Worm (Caenorhabditis elegans) whole organism, L4 larva: ENCODE data around the gene ZK1010.4.

ENCODE experiments used
- F26F4.8 ChIP-seq: fragments of 200-800 bp; sonication (Bioruptor generic); conservative IDR thresholded peaks from 2 replicates; pipeline ENCODE4 v1.3.6; 2022; ENCODE audit warnings: missing genetic modification characterization, missing compliant biosample characterization
- F44E2.7 ChIP-seq: fragments of 200-800 bp; sonication (Bioruptor generic); IDR thresholded peaks from 2 replicates; pipeline ENCODE4 v2.1.2; 2022; ENCODE audit warnings: missing genetic modification characterization, missing compliant biosample characterization
- Y48G9A.11 ChIP-seq: fragments of 200-800 bp; sonication (Bioruptor generic); IDR thresholded peaks from 2 replicates; pipeline ENCODE4 v1.3.6; 2022; ENCODE audit warnings: missing genetic modification reagents, missing genetic modification characterization, missing compliant biosample characterization
- arid-1 ChIP-seq: fragments of 200-800 bp; sonication (Bioruptor generic); conservative IDR thresholded peaks from 2 replicates; pipeline ENCODE4 v1.3.6; 2022; ENCODE audit warnings: missing genetic modification reagents, missing genetic modification characterization, missing compliant biosample characterization
- attf-4 ChIP-seq: sonication (generic microtip); optimal IDR thresholded peaks from 3 replicates; lab custom pipeline; 2017; ENCODE audit warnings: missing biosample characterization, missing genetic modification characterization
- ceh-44 ChIP-seq: fragments of 200-800 bp; sonication (Bioruptor generic); IDR thresholded peaks from 2 replicates; pipeline ENCODE4 v1.3.6; 2022; ENCODE audit warnings: missing genetic modification reagents, missing genetic modification characterization, missing compliant biosample characterization
- ces-1 ChIP-seq: fragments of 150-350 bp; sonication (generic microtip); optimal IDR thresholded peaks from 4 replicates; lab custom pipeline; 2014; ENCODE audit warnings: missing biosample characterization, missing genetic modification reagents, missing genetic modification characterization
- cey-2 ChIP-seq: sonication (generic microtip); optimal IDR thresholded peaks from 3 replicates; lab custom pipeline; 2017; ENCODE audit warnings: missing genetic modification characterization, mild to moderate bottlenecking, missing compliant biosample characterization, antibody characterized with exemption, borderline replicate concordance; ENCODE audit not compliant: insufficient read depth
- daf-12 ChIP-seq: fragments of 150-350 bp; optimal IDR thresholded peaks from 2 replicates; lab custom pipeline; 2014; ENCODE audit warnings: missing biosample characterization, missing genetic modification reagents, missing genetic modification characterization
- daf-19 ChIP-seq: fragments of 200-800 bp; sonication (Bioruptor generic); conservative IDR thresholded peaks from 2 replicates; pipeline ENCODE4 v1.3.6; 2022; ENCODE audit warnings: missing genetic modification characterization, missing compliant biosample characterization
- dmd-8 ChIP-seq: fragments of 200-800 bp; sonication (Bioruptor generic); IDR thresholded peaks from 2 replicates; pipeline ENCODE4 v1.3.6; 2022; ENCODE audit warnings: missing genetic modification characterization, missing compliant biosample characterization
- dmd-9 ChIP-seq: fragments of 200-800 bp; sonication (Bioruptor generic); IDR thresholded peaks from 2 replicates; pipeline ENCODE4 v1.3.6; 2022; ENCODE audit warnings: missing genetic modification reagents, missing genetic modification characterization, missing compliant biosample characterization
- duxl-1 ChIP-seq: sonication (generic microtip); optimal IDR thresholded peaks from 2 replicates; lab custom pipeline; 2016; ENCODE audit warnings: mild to moderate bottlenecking, missing genetic modification characterization, moderate library complexity, missing compliant biosample characterization; ENCODE audit not compliant: poor library complexity
- egl-27 ChIP-seq: sonication (generic microtip); optimal IDR thresholded peaks from 3 replicates; lab custom pipeline; 2017; ENCODE audit warnings: missing biosample characterization, missing genetic modification reagents, missing genetic modification characterization
- fkh-10 ChIP-seq: fragments of 150-350 bp; optimal IDR thresholded peaks from 2 replicates; lab custom pipeline; 2014; ENCODE audit warnings: missing biosample characterization, missing genetic modification reagents, missing genetic modification characterization
- hif-1 ChIP-seq, 2 experiments: sonication (generic microtip); optimal IDR thresholded peaks; 2 replicates each; lab custom pipeline; 2016 to 2017; ENCODE audit warnings: missing compliant biosample characterization in 2 of 2, missing genetic modification characterization in 2 of 2, missing genetic modification reagents in 2 of 2, missing genotype in 2 of 2, mild to moderate bottlenecking in 1 of 2
- hlh-30 ChIP-seq: sonication (generic microtip); optimal IDR thresholded peaks from 2 replicates; lab custom pipeline; 2017; ENCODE audit warnings: antibody characterized with exemption, mild to moderate bottlenecking, missing genetic modification characterization, missing compliant biosample characterization; ENCODE audit not compliant: insufficient read depth
- jun-1 ChIP-seq: fragments of 150-350 bp; optimal IDR thresholded peaks from 2 replicates; lab custom pipeline; 2014; ENCODE audit warnings: missing biosample characterization, missing genetic modification reagents, missing genetic modification characterization
- lin-15B ChIP-seq: fragments of 150-350 bp; sonication (generic microtip); optimal IDR thresholded peaks from 3 replicates; lab custom pipeline; 2014; ENCODE audit warnings: missing biosample characterization, missing genetic modification characterization
- lin-29 ChIP-seq: fragments of 200-800 bp; sonication (Bioruptor generic); IDR thresholded peaks from 2 replicates; pipeline ENCODE4 v1.3.6; 2022; ENCODE audit warnings: missing genetic modification reagents, missing genetic modification characterization, missing compliant biosample characterization
- lin-39 ChIP-seq: fragments of 150-350 bp; optimal IDR thresholded peaks from 2 replicates; lab custom pipeline; 2014; ENCODE audit warnings: missing biosample characterization, missing genetic modification reagents, missing genetic modification characterization
- lir-3 ChIP-seq: sonication (generic microtip); optimal IDR thresholded peaks from 2 replicates; lab custom pipeline; 2016; ENCODE audit warnings: mild to moderate bottlenecking, missing genetic modification characterization, missing compliant biosample characterization
- madf-9 ChIP-seq: fragments of 200-800 bp; sonication (Bioruptor generic); conservative IDR thresholded peaks from 2 replicates; pipeline ENCODE4 v1.3.6; 2022; ENCODE audit warnings: missing genetic modification reagents, missing genetic modification characterization, missing compliant biosample characterization
- mdt-29 ChIP-seq: fragments of 200-800 bp; sonication (Bioruptor generic); IDR thresholded peaks from 2 replicates; pipeline ENCODE4 v1.3.6; 2022; ENCODE audit warnings: missing genetic modification reagents, missing genetic modification characterization, missing compliant biosample characterization
- mep-1 ChIP-seq: fragments of 150-350 bp; sonication (generic microtip); optimal IDR thresholded peaks from 3 replicates; lab custom pipeline; 2014; ENCODE audit warnings: missing biosample characterization, missing genetic modification characterization
- mxl-2 ChIP-seq: fragments of 200-800 bp; sonication (Bioruptor generic); conservative IDR thresholded peaks from 2 replicates; pipeline ENCODE4 v1.3.6; 2022; ENCODE audit warnings: missing genetic modification reagents, missing genetic modification characterization, missing compliant biosample characterization
- nhr-111 ChIP-seq: fragments of 200-800 bp; sonication (Bioruptor generic); optimal IDR thresholded peaks from 2 replicates; lab custom pipeline; 2018; ENCODE audit warnings: mild to moderate bottlenecking, missing genetic modification characterization, missing compliant biosample characterization
- nhr-237 ChIP-seq: sonication (generic microtip); optimal IDR thresholded peaks from 2 replicates; lab custom pipeline; 2017; ENCODE audit warnings: missing biosample characterization, missing genetic modification characterization
- nhr-25 ChIP-seq: sonication (generic microtip); optimal IDR thresholded peaks from 2 replicates; lab custom pipeline; 2017; ENCODE audit warnings: missing genetic modification characterization, mild to moderate bottlenecking, missing compliant biosample characterization, antibody characterized with exemption, moderate library complexity, borderline replicate concordance; ENCODE audit not compliant: insufficient read depth
- nhr-6 ChIP-seq: fragments of 150-350 bp; optimal IDR thresholded peaks from 2 replicates; lab custom pipeline; 2014; ENCODE audit warnings: missing biosample characterization, missing genetic modification characterization
- nhr-76 ChIP-seq: fragments of 150-350 bp; optimal IDR thresholded peaks from 2 replicates; lab custom pipeline; 2014; ENCODE audit warnings: missing biosample characterization, missing genetic modification characterization
- nhr-77 ChIP-seq: fragments of 150-350 bp; optimal IDR thresholded peaks from 2 replicates; lab custom pipeline; 2014; ENCODE audit warnings: missing biosample characterization, missing genetic modification characterization
- pqm-1 ChIP-seq: sonication (generic microtip); optimal IDR thresholded peaks from 2 replicates; lab custom pipeline; 2017; ENCODE audit warnings: missing biosample characterization, missing genetic modification characterization
- rbr-2 ChIP-seq: sonication (generic microtip); optimal IDR thresholded peaks from 2 replicates; lab custom pipeline; 2016; ENCODE audit warnings: missing genotype, missing genetic modification characterization, missing compliant biosample characterization
- saeg-2 ChIP-seq: fragments of 200-800 bp; sonication (Bioruptor generic); IDR thresholded peaks from 2 replicates; pipeline ENCODE4 v1.3.6; 2022; ENCODE audit warnings: missing genetic modification reagents, missing genetic modification characterization, missing compliant biosample characterization
- sdz-12 ChIP-seq: fragments of 200-800 bp; sonication (Bioruptor generic); optimal IDR thresholded peaks from 2 replicates; lab custom pipeline; 2018; ENCODE audit warnings: mild to moderate bottlenecking, missing genetic modification characterization, missing compliant biosample characterization
- set-16 ChIP-seq: fragments of 200-800 bp; sonication (Bioruptor generic); IDR thresholded peaks from 2 replicates; pipeline ENCODE4 v1.3.6; 2022; ENCODE audit warnings: missing genetic modification reagents, missing genetic modification characterization, missing compliant biosample characterization
- snpc-4 ChIP-seq: fragments of 150-350 bp; optimal IDR thresholded peaks from 2 replicates; lab custom pipeline; 2014; ENCODE audit warnings: missing biosample characterization, missing genetic modification characterization
- spr-1 ChIP-seq: sonication (generic microtip); optimal IDR thresholded peaks from 2 replicates; lab custom pipeline; 2016; ENCODE audit warnings: mild to moderate bottlenecking, missing genetic modification characterization, missing compliant biosample characterization
- unc-130 ChIP-seq: sonication (generic microtip); optimal IDR thresholded peaks from 2 replicates; lab custom pipeline; 2016; ENCODE audit warnings: missing genetic modification reagents, missing genetic modification characterization, missing compliant biosample characterization
- unc-39 ChIP-seq: sonication (generic microtip); optimal IDR thresholded peaks from 2 replicates; lab custom pipeline; 2017; ENCODE audit warnings: missing biosample characterization, missing genetic modification characterization
- unc-62 ChIP-seq, 3 experiments: fragments of 150-350 bp in 1 of 3; sonication (generic microtip); optimal IDR thresholded peaks in 2 of 3; peaks in 1 of 3; 1 replicate in 1 of 3; 2 replicates in 2 of 3; lab custom pipeline; 2014 to 2017; ENCODE audit warnings: missing biosample characterization in 3 of 3, missing genetic modification characterization in 3 of 3, missing genetic modification reagents in 3 of 3, missing genotype in 1 of 3
- zfp-3 ChIP-seq: fragments of 200-800 bp; sonication (Bioruptor generic); conservative IDR thresholded peaks from 2 replicates; pipeline ENCODE4 v1.3.6; 2022; ENCODE audit warnings: missing genetic modification reagents, missing genetic modification characterization, missing compliant biosample characterization
- zip-11 ChIP-seq: fragments of 200-800 bp; sonication (Bioruptor generic); IDR thresholded peaks from 2 replicates; pipeline ENCODE4 v1.3.6; 2022; ENCODE audit warnings: missing genetic modification characterization, missing compliant biosample characterization
- ztf-11 ChIP-seq: fragments of 150-350 bp; optimal IDR thresholded peaks from 2 replicates; lab custom pipeline; 2014; ENCODE audit warnings: missing biosample characterization, missing genetic modification characterization

ZK1010.4 gene

ce11 chrIII:12967437-12968043 lies 13.3 kb upstream of the ZK1010.4 start (continued):
- no peak for TF ChIP-seq duxl-1 (tag; lab: Kevin White, UChicago)
- TF ChIP-seq, all 104 proteins: peak for 11

- TF ChIP-seq cey-2 (tag; lab: Kevin White, UChicago) (no peak), set-16 (GFP tag; lab: Robert Waterston, UW) (peak; percentile 51), daf-12 (tag; lab: Kevin White, UChicago) (no peak), arid-1 (GFP tag; lab: Robert Waterston, UW) (no peak), ces-1 (no peak), lin-39 (tag; lab: Kevin White, UChicago) (no peak), F44E2.7 (GFP tag; lab: Robert Waterston, UW) (no peak)
These were observed 12.5 kb upstream of the ZK1010.4 start for ce11 chrIII:12968330-12968729.

ce11 chrIII:12971828-12972379 lies 9.0 kb upstream of the ZK1010.4 start:
- no peak for TF ChIP-seq lin-15B (tag; lab: Kevin White, UChicago)
- no peak for TF ChIP-seq nhr-111
- TF ChIP-seq F26F4.8: no peak
- TF ChIP-seq jun-1 (tag; lab: Kevin White, UChicago): no peak
- no peak for TF ChIP-seq spr-1 (tag; lab: Kevin White, UChicago)
- no peak for TF ChIP-seq fkh-10
- TF ChIP-seq nhr-25 (tag; lab: Kevin White, UChicago): no peak
- TF ChIP-seq lin-29 (GFP tag; lab: Robert Waterston, UW): no peak
- TF ChIP-seq nhr-237 (tag; lab: Kevin White, UChicago): no peak
- no peak for TF ChIP-seq mdt-29 (GFP tag; lab: Robert Waterston, UW)
- peak; percentile 20 for TF ChIP-seq nhr-77
- no peak for TF ChIP-seq nhr-6 (tag; lab: Kevin White, UChicago)
- no peak for TF ChIP-seq ceh-44 (GFP tag; lab: Robert Waterston, UW)
- TF ChIP-seq unc-130 (GFP tag; lab: Kevin White, UChicago): no peak
- no peak for TF ChIP-seq mxl-2 (GFP tag; lab: Robert Waterston, UW)
- no peak for TF ChIP-seq dmd-9 (GFP tag; lab: Robert Waterston, UW)
- no peak for TF ChIP-seq sdz-12 (GFP tag; lab: Kevin White, UChicago)
- TF ChIP-seq daf-19 (GFP tag; lab: Robert Waterston, UW): no peak
- TF ChIP-seq hlh-30: peak; percentile 61
- no peak for TF ChIP-seq dmd-8 (GFP tag; lab: Robert Waterston, UW)
- TF ChIP-seq snpc-4 (tag; lab: Kevin White, UChicago): no peak
- TF ChIP-seq rbr-2 (tag; lab: Kevin White, UChicago): no peak
- TF ChIP-seq saeg-2 (GFP tag; lab: Robert Waterston, UW): no peak
- peak; percentile 2 for TF ChIP-seq mep-1 (tag; lab: Kevin White, UChicago)
- TF ChIP-seq madf-9: no peak
- no peak for TF ChIP-seq egl-27 (tag; lab: Kevin White, UChicago)
- no peak for TF ChIP-seq zip-11 (GFP tag; lab: Robert Waterston, UW)
- no peak for TF ChIP-seq ztf-11 (tag; lab: Kevin White, UChicago)
- no peak for TF ChIP-seq duxl-1 (tag; lab: Kevin White, UChicago)
- no peak for TF ChIP-seq pqm-1
- TF ChIP-seq zfp-3 (GFP tag; lab: Robert Waterston, UW): no peak
- no peak for TF ChIP-seq unc-39 (tag; lab: Kevin White, UChicago)
- no peak for TF ChIP-seq cey-2 (tag; lab: Kevin White, UChicago)
- TF ChIP-seq lir-3: no peak
- TF ChIP-seq nhr-76: no peak
- no peak for TF ChIP-seq Y48G9A.11 (GFP tag; lab: Robert Waterston, UW)
- TF ChIP-seq attf-4 (tag; lab: Kevin White, UChicago): no peak
- TF ChIP-seq hif-1 (tag; optimal IDR thresholded peaks at IDR 0.05; lab: Kevin White, UChicago): no peak
- TF ChIP-seq daf-12 (tag; lab: Kevin White, UChicago): no peak
- TF ChIP-seq unc-62 (GFP tag; optimal IDR thresholded peaks at IDR 0.05 in 1 of 2; lab: Kevin White, UChicago): peak in 1 of 2 experiments; percentile 99
- TF ChIP-seq unc-62 (tag; optimal IDR thresholded peaks at IDR 0.05; lab: Kevin White, UChicago): no peak
